Worm (Caenorhabditis elegans): ENCODE data around the gene chil-15.

- no peak for TF ChIP-seq ama-1 (optimal IDR thresholded peaks at IDR 0.05)
- no peak for TF ChIP-seq tbx-37 (GFP tag; conservative IDR thresholded peaks at IDR 0.05)
- no peak for TF ChIP-seq hmg-4 (GFP tag; optimal IDR thresholded peaks at IDR 0.05)
These were observed 4.5 kb upstream of the chil-15 start, which contains the start of gene chil-18 for ce11 chrII:9447965-9448364.

All from whole organism, early embryonic.